Worm (Caenorhabditis elegans) whole organism, L3 larva: ENCODE results near the gene try-4.

Experiments used
- R02D3.7 ChIP-seq: fragments of 150-350 bp; optimal IDR thresholded peaks from 2 replicates; lab custom pipeline; 2014; ENCODE audit warnings: missing biosample characterization, missing genetic modification characterization
- aly-2 ChIP-seq: fragments of 150-350 bp; optimal IDR thresholded peaks from 2 replicates; lab custom pipeline; 2014; ENCODE audit warnings: missing biosample characterization, missing genetic modification characterization
- ama-1 ChIP-seq: fragments of 150-350 bp; optimal IDR thresholded peaks from 2 replicates; lab custom pipeline; 2018
- ceh-16 ChIP-seq: sonication (generic microtip); optimal IDR thresholded peaks from 2 replicates; lab custom pipeline; 2017; ENCODE audit warnings: missing biosample characterization, missing genetic modification characterization
- ceh-28 ChIP-seq: fragments of 150-350 bp; optimal IDR thresholded peaks from 2 replicates; lab custom pipeline; 2014; ENCODE audit warnings: missing biosample characterization, missing genetic modification reagents, missing genetic modification characterization
- ceh-82 ChIP-seq: fragments of 150-350 bp; optimal IDR thresholded peaks from 2 replicates; lab custom pipeline; 2014; ENCODE audit warnings: missing biosample characterization, missing genetic modification characterization
- daf-12 ChIP-seq: fragments of 150-350 bp; optimal IDR thresholded peaks from 2 replicates; lab custom pipeline; 2014; ENCODE audit warnings: missing biosample characterization, missing genetic modification reagents, missing genetic modification characterization
- egl-27 ChIP-seq: sonication (generic microtip); optimal IDR thresholded peaks from 4 replicates; lab custom pipeline; 2017; ENCODE audit warnings: missing biosample characterization, missing genetic modification reagents, missing genetic modification characterization
- egl-5 ChIP-seq: fragments of 150-350 bp; optimal IDR thresholded peaks from 2 replicates; lab custom pipeline; 2017; ENCODE audit warnings: missing biosample characterization, missing genetic modification reagents, missing genetic modification characterization, inconsistent platforms
- elt-2 ChIP-seq: sonication (generic microtip); optimal IDR thresholded peaks from 2 replicates; lab custom pipeline; 2016; ENCODE audit warnings: missing genetic modification reagents, mild to moderate bottlenecking, missing genetic modification characterization, missing compliant biosample characterization
- elt-3 ChIP-seq, 3 experiments: fragments of 150-350 bp in 1 of 3; sonication (generic microtip) in 2 of 3; optimal IDR thresholded peaks; 2 replicates in 2 of 3; 4 replicates in 1 of 3; lab custom pipeline; 2014 to 2017; ENCODE audit warnings: missing biosample characterization in 3 of 3, missing genetic modification characterization in 3 of 3
- eor-1 ChIP-seq, 2 experiments: fragments of 150-350 bp; optimal IDR thresholded peaks; 2 replicates each; lab custom pipeline; 2014 to 2018; ENCODE audit warnings: missing biosample characterization in 2 of 2, missing genetic modification characterization in 2 of 2
- fkh-10 ChIP-seq: sonication (generic microtip); optimal IDR thresholded peaks from 2 replicates; lab custom pipeline; 2017; ENCODE audit warnings: missing biosample characterization, missing genetic modification reagents, missing genetic modification characterization
- fkh-2 ChIP-seq: fragments of 150-350 bp; optimal IDR thresholded peaks from 2 replicates; lab custom pipeline; 2014; ENCODE audit warnings: missing biosample characterization, missing genetic modification reagents, missing genetic modification characterization
- fos-1 ChIP-seq: fragments of 150-350 bp; optimal IDR thresholded peaks from 2 replicates; lab custom pipeline; 2014; ENCODE audit warnings: missing biosample characterization, missing genetic modification characterization
- hmg-11 ChIP-seq: sonication (generic microtip); optimal IDR thresholded peaks from 2 replicates; lab custom pipeline; 2016; ENCODE audit warnings: missing genetic modification characterization, missing compliant biosample characterization
- jun-1 ChIP-seq: fragments of 150-350 bp; optimal IDR thresholded peaks from 2 replicates; lab custom pipeline; 2014; ENCODE audit warnings: missing biosample characterization, missing genetic modification reagents, missing genetic modification characterization
- lin-15B ChIP-seq: fragments of 150-350 bp; optimal IDR thresholded peaks from 2 replicates; lab custom pipeline; 2014; ENCODE audit warnings: missing biosample characterization, missing genetic modification characterization
- lsy-12 ChIP-seq: sonication (generic microtip); optimal IDR thresholded peaks from 2 replicates; lab custom pipeline; 2016; ENCODE audit warnings: mild to moderate bottlenecking, missing genetic modification characterization, missing compliant biosample characterization
- mdl-1 ChIP-seq: fragments of 150-350 bp; optimal IDR thresholded peaks from 2 replicates; lab custom pipeline; 2014; ENCODE audit warnings: missing biosample characterization, missing genetic modification characterization
- mml-1 ChIP-seq: fragments of 150-350 bp; sonication (generic microtip); optimal IDR thresholded peaks from 3 replicates; lab custom pipeline; 2014; ENCODE audit warnings: missing biosample characterization, missing genetic modification characterization
- nfya-1 ChIP-seq: sonication (generic microtip); optimal IDR thresholded peaks from 2 replicates; lab custom pipeline; 2017; ENCODE audit warnings: missing genetic modification characterization, mild to moderate bottlenecking, missing compliant biosample characterization, antibody characterized with exemption, moderate library complexity; ENCODE audit not compliant: insufficient read depth
- nhr-11 ChIP-seq: fragments of 150-350 bp; optimal IDR thresholded peaks from 2 replicates; lab custom pipeline; 2014; ENCODE audit warnings: missing biosample characterization, missing genetic modification characterization
- nhr-12 ChIP-seq: fragments of 150-350 bp; optimal IDR thresholded peaks from 2 replicates; lab custom pipeline; 2014; ENCODE audit warnings: missing biosample characterization, missing genetic modification characterization
- nhr-23 ChIP-seq: fragments of 150-350 bp; optimal IDR thresholded peaks from 2 replicates; lab custom pipeline; 2014; ENCODE audit warnings: missing biosample characterization, missing genetic modification reagents, missing genetic modification characterization
- nhr-237 ChIP-seq: fragments of 150-350 bp; optimal IDR thresholded peaks from 2 replicates; lab custom pipeline; 2014; ENCODE audit warnings: missing biosample characterization, missing genetic modification characterization
- nhr-25 ChIP-seq: sonication (generic microtip); optimal IDR thresholded peaks from 2 replicates; lab custom pipeline; 2017; ENCODE audit warnings: missing biosample characterization, missing genetic modification characterization
- nhr-28 ChIP-seq: fragments of 150-350 bp; optimal IDR thresholded peaks from 2 replicates; lab custom pipeline; 2014; ENCODE audit warnings: missing biosample characterization, missing genetic modification characterization
- nhr-43 ChIP-seq: sonication (generic microtip); optimal IDR thresholded peaks from 2 replicates; lab custom pipeline; 2016; ENCODE audit warnings: mild to moderate bottlenecking, missing genetic modification characterization, missing compliant biosample characterization; ENCODE audit not compliant: poor library complexity, severe bottlenecking
- nhr-67 ChIP-seq: fragments of 150-350 bp; optimal IDR thresholded peaks from 2 replicates; lab custom pipeline; 2014; ENCODE audit warnings: missing biosample characterization, missing genetic modification characterization
- nhr-76 ChIP-seq: fragments of 150-350 bp; sonication (generic microtip); optimal IDR thresholded peaks from 5 replicates; lab custom pipeline; 2014; ENCODE audit warnings: missing biosample characterization, missing genetic modification characterization
- nhr-77 ChIP-seq: fragments of 150-350 bp; optimal IDR thresholded peaks from 2 replicates; lab custom pipeline; 2014; ENCODE audit warnings: missing biosample characterization, missing genetic modification characterization
- pqm-1 ChIP-seq: fragments of 150-350 bp; optimal IDR thresholded peaks from 2 replicates; lab custom pipeline; 2017; ENCODE audit warnings: missing biosample characterization, missing genetic modification characterization, inconsistent platforms
- sea-2 ChIP-seq: fragments of 150-350 bp; sonication (generic microtip); optimal IDR thresholded peaks from 4 replicates; lab custom pipeline; 2014; ENCODE audit warnings: missing biosample characterization, missing genetic modification reagents, missing genetic modification characterization
- skn-1 ChIP-seq: fragments of 150-350 bp; optimal IDR thresholded peaks from 2 replicates; lab custom pipeline; 2014; ENCODE audit warnings: missing biosample characterization, missing genetic modification characterization
- snpc-4 ChIP-seq: fragments of 150-350 bp; optimal IDR thresholded peaks from 2 replicates; lab custom pipeline; 2014; ENCODE audit warnings: missing biosample characterization, missing genetic modification characterization
- unc-62 ChIP-seq: fragments of 150-350 bp; sonication (generic microtip); optimal IDR thresholded peaks from 4 replicates; lab custom pipeline; 2014; ENCODE audit warnings: missing biosample characterization, missing genetic modification reagents, missing genetic modification characterization
- ztf-11 ChIP-seq: fragments of 150-350 bp; optimal IDR thresholded peaks from 2 replicates; lab custom pipeline; 2014; ENCODE audit warnings: missing biosample characterization, missing genetic modification characterization
- ztf-4 ChIP-seq: fragments of 150-350 bp; optimal IDR thresholded peaks from 2 replicates; lab custom pipeline; 2014; ENCODE audit warnings: missing biosample characterization, missing genetic modification characterization

The try-4 gene

ce11 chrV:20861080-20861479 is at the start of gene try-4:
try-4 (minus strand) TSS chrV:20861153.
- peak; percentile 55 for TF ChIP-seq nhr-25 (tag; lab: Kevin White, UChicago)
- TF ChIP-seq fkh-2, result no peak

DNA sequence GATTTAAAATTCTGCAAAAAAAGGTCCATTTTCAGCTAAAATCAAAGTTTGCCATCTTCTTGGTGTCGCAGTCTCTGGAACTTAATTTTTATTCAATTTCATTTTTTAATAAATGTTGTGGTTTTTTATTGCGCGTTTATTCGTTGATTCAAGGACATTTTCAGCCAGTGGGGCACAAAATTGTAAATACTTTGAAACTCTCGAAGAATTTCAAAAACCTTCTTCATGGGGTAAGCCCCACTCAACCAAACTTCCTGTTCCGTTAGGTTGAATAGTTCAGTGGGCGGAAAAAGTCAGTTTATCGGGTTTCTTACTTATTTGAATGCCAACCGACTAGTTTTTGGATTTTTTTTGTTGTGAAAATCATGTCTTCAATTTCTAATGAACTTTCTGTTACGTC is 49.2 kb upstream of the try-4 start, which contains the start of gene ttll-9:
TSS of gene ttll-9 (plus strand) at position 301 of the 400 bp plus-strand sequence.
- TF ChIP-seq ztf-4 (tag; lab: Kevin White, UChicago) (no peak), nhr-237 (tag; lab: Kevin White, UChicago) (no peak), sea-2 (GFP tag; lab: Kevin White, UChicago) (no peak)

DNA sequence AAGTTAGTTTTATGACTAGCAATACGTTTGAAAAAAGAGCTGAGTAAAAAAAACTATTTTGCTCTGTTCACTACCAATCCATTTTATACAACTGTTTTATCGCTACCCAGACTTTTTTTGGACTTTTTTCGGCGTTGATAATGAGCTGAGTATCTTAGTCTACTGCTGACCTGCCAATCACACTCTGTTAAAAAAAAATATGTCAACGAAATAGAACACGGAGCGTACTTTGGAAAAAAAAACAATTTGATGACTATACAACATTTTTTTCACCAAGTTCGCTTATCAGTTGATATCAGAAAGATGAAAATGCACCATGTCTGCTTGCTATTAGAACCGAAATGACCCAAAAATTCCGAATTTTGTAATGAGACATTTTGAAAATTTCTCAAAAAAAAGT is 48.8 kb upstream of the try-4 start:
- peak; percentile 54 for TF ChIP-seq elt-2 (tag; lab: Kevin White, UChicago)
- no peak for TF ChIP-seq aly-2 (tag; lab: Kevin White, UChicago)

DNA sequence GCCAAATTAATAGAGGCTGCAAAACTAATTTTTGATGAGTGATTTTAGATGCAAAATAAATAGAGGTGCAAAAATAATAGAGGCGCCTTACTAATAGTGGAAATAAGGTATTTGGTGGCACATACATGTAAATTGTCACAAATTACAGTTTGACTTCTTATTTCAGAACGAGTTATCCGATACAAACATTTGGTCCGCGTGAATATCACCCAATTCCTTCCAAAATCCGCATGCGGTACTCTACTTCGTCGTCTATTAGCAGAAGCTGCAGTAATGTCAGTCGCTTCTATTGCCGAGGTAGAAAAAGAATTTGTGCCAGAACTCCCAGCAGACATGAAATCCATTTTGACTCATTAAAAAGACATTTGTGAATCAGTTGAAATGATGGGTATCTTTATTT is 46.0 kb upstream of the try-4 start:
- no peak for TF ChIP-seq ceh-82 (tag; lab: Kevin White, UChicago)
- no peak for TF ChIP-seq nhr-11 (tag; lab: Kevin White, UChicago)
- no peak for TF ChIP-seq sea-2 (GFP tag; lab: Kevin White, UChicago)
- TF ChIP-seq nhr-28 (tag; lab: Kevin White, UChicago), result no peak
- TF ChIP-seq fkh-10 (GFP tag; lab: Kevin White, UChicago), result no peak
- TF ChIP-seq nhr-12 (tag; lab: Kevin White, UChicago), result no peak
- TF ChIP-seq aly-2 (tag; lab: Kevin White, UChicago), result no peak
- TF ChIP-seq mml-1 (tag; lab: Kevin White, UChicago), result no peak
- TF ChIP-seq daf-12 (tag; lab: Kevin White, UChicago), result no peak
- TF ChIP-seq R02D3.7 (tag; lab: Kevin White, UChicago), result no peak
- no peak for TF ChIP-seq ama-1 (lab: Kevin White, UChicago)
- TF ChIP-seq nhr-25 (tag; lab: Kevin White, UChicago), result no peak
- no peak for TF ChIP-seq egl-27 (tag; lab: Kevin White, UChicago)

DNA sequence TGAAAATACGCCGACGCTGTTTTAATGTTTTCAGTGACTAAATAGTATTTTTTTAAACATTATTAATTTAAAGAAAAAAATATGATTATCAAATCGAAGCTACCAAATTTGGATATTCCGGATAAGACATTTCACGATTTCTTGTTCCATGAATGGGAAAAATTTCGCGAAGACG is 43.0 kb upstream of the try-4 start, which contains the start of gene acs-12:
TSS of gene acs-12 (plus strand) at position 76 of the 175 bp plus-strand sequence.
- TF ChIP-seq ama-1 (lab: Kevin White, UChicago), result no peak
- no peak for TF ChIP-seq snpc-4
- TF ChIP-seq nhr-76 (tag; lab: Kevin White, UChicago), result no peak

ce11 chrV:20903167-20904093 is 42.5 kb upstream of the try-4 start, which contains the start of gene amx-3:
amx-3 (minus strand) TSS chrV:20903714.
- no peak for TF ChIP-seq nhr-77
- no peak for TF ChIP-seq ceh-28 (tag; lab: Kevin White, UChicago)
- TF ChIP-seq unc-62, result no peak
- peak; percentile 58 for TF ChIP-seq pqm-1 (tag; lab: Kevin White, UChicago)
- TF ChIP-seq hmg-11 (tag; lab: Kevin White, UChicago), result no peak
- no peak for TF ChIP-seq ztf-11
- TF ChIP-seq nhr-28 (tag; lab: Kevin White, UChicago), result no peak
- no peak for TF ChIP-seq nhr-43
- TF ChIP-seq nhr-12 (tag; lab: Kevin White, UChicago), result no peak
- TF ChIP-seq sea-2 (GFP tag; lab: Kevin White, UChicago), result no peak
- no peak for TF ChIP-seq ceh-16 (tag; lab: Kevin White, UChicago)
- TF ChIP-seq elt-3 (tag; optimal IDR thresholded peaks at IDR 0.05; lab: Kevin White, UChicago), result no peak
- TF ChIP-seq nhr-23, result peak; percentile 48
- TF ChIP-seq nhr-11 (tag; lab: Kevin White, UChicago), result no peak
- no peak for TF ChIP-seq egl-5 (tag; lab: Kevin White, UChicago)
- TF ChIP-seq lin-15B (tag; lab: Kevin White, UChicago), result no peak
- TF ChIP-seq nhr-76 (tag; lab: Kevin White, UChicago), result no peak
- no peak for TF ChIP-seq aly-2 (tag; lab: Kevin White, UChicago)
- TF ChIP-seq eor-1 (tag; optimal IDR thresholded peaks at IDR 0.05; lab: Kevin White, UChicago), result no peak
- TF ChIP-seq ceh-82 (tag; lab: Kevin White, UChicago), result no peak
- TF ChIP-seq nhr-67 (tag; lab: Kevin White, UChicago), result no peak
- no peak for TF ChIP-seq ama-1 (lab: Kevin White, UChicago)
- no peak for TF ChIP-seq lsy-12 (tag; lab: Kevin White, UChicago)
- TF ChIP-seq mml-1 (tag; lab: Kevin White, UChicago), result no peak
- TF ChIP-seq fkh-2, result no peak
- TF ChIP-seq fos-1 (tag; lab: Kevin White, UChicago), result no peak
- no peak for TF ChIP-seq mdl-1 (tag; lab: Kevin White, UChicago)
- TF ChIP-seq nfya-1 (tag; lab: Kevin White, UChicago), result peak; percentile 25
- no peak for TF ChIP-seq daf-12 (tag; lab: Kevin White, UChicago)
- TF ChIP-seq R02D3.7 (tag; lab: Kevin White, UChicago), result no peak
- TF ChIP-seq snpc-4, result peak; percentile 33
- no peak for TF ChIP-seq jun-1 (tag; lab: Kevin White, UChicago)
- no peak for TF ChIP-seq fkh-10 (GFP tag; lab: Kevin White, UChicago)
- no peak for TF ChIP-seq skn-1
